Worm (Caenorhabditis elegans) whole organism, early embryonic: ENCODE data around the gene math-1.

Experiments
- ama-1 ChIP-seq: fragments of 150-350 bp; optimal IDR thresholded peaks from 2 replicates; lab custom pipeline; 2014
- ceh-36 ChIP-seq: sonication (generic microtip); optimal IDR thresholded peaks from 2 replicates; lab custom pipeline; 2016; ENCODE audit warnings: missing genetic modification characterization, inconsistent platforms, missing compliant biosample characterization
- flt-1 ChIP-seq: fragments of 200-800 bp; sonication (Bioruptor generic); IDR thresholded peaks from 2 replicates; pipeline ENCODE4 v1.3.6; 2022; ENCODE audit warnings: missing genetic modification characterization, missing compliant biosample characterization

ce11 chrII:2045505-2045904, 951 bp downstream of the math-1 start, which contains the start of gene bath-24:
- TF ChIP-seq flt-1 (GFP tag; lab: Robert Waterston, UW) = no peak
- TF ChIP-seq ama-1 (lab: Kevin White, UChicago) = no peak
- no peak for TF ChIP-seq ceh-36 (tag; lab: Kevin White, UChicago)
